Worm (Caenorhabditis elegans) whole organism, young adult: ENCODE measurements around the gene skih-2.

Source experiments
- B0035.1 ChIP-seq: sonication (generic microtip); optimal IDR thresholded peaks from 2 replicates; lab custom pipeline; 2016; ENCODE audit warnings: missing genetic modification characterization, mild to moderate bottlenecking, missing compliant biosample characterization, missing genotype, missing genetic modification reagents
- B0336.3 ChIP-seq: fragments of 200-800 bp; sonication (Bioruptor generic); IDR thresholded peaks from 2 replicates; pipeline ENCODE4 v1.3.6; 2022; ENCODE audit warnings: missing genetic modification characterization, missing compliant biosample characterization
- D2030.7 ChIP-seq: fragments of 200-800 bp; sonication (Bioruptor generic); IDR thresholded peaks from 2 replicates; pipeline ENCODE4 v1.3.6; 2022; ENCODE audit warnings: missing genetic modification reagents, missing genetic modification characterization, missing compliant biosample characterization
- F10E7.11 ChIP-seq: sonication (generic microtip); optimal IDR thresholded peaks from 2 replicates; lab custom pipeline; 2017; ENCODE audit warnings: mild to moderate bottlenecking, missing genetic modification characterization, moderate library complexity, missing compliant biosample characterization
- F33H1.4 ChIP-seq: fragments of 200-800 bp; sonication (Bioruptor generic); IDR thresholded peaks from 2 replicates; pipeline ENCODE4 v1.3.6; 2022; ENCODE audit warnings: missing genetic modification reagents, missing genetic modification characterization, missing compliant biosample characterization
- F49E8.2 ChIP-seq: sonication (generic microtip); optimal IDR thresholded peaks from 3 replicates; lab custom pipeline; 2017; ENCODE audit warnings: missing genetic modification characterization, mild to moderate bottlenecking, missing compliant biosample characterization, antibody characterized with exemption, moderate library complexity; ENCODE audit not compliant: insufficient read depth
- T07F8.4 ChIP-seq: sonication (generic microtip); optimal IDR thresholded peaks from 2 replicates; lab custom pipeline; 2016; ENCODE audit warnings: mild to moderate bottlenecking, missing genetic modification characterization, moderate library complexity, missing compliant biosample characterization
- Y95B8A.8 ChIP-seq: fragments of 200-800 bp; sonication (Bioruptor generic); IDR thresholded peaks from 2 replicates; pipeline ENCODE4 v1.3.6; 2022; ENCODE audit warnings: missing genetic modification reagents, missing genetic modification characterization, missing compliant biosample characterization
- akir-1 ChIP-seq: fragments of 200-800 bp; sonication (Bioruptor generic); optimal IDR thresholded peaks from 2 replicates; lab custom pipeline; 2018; ENCODE audit warnings: mild to moderate bottlenecking, missing genetic modification characterization, moderate library complexity, missing compliant biosample characterization
- ama-1 ChIP-seq, 3 experiments: fragments of 150-350 bp in 1 of 3; sonication (generic microtip) in 2 of 3; optimal IDR thresholded peaks; 2 replicates each; lab custom pipeline; 2014 to 2018; ENCODE audit warnings: missing biosample characterization in 2 of 3, missing genetic modification characterization in 2 of 3, missing genetic modification reagents in 2 of 3
- cebp-1 ChIP-seq, 2 experiments: fragments of 200-800 bp in 1 of 2; sonication (Bioruptor generic) in 1 of 2; sonication (generic microtip) in 1 of 2; IDR thresholded peaks in 1 of 2; optimal IDR thresholded peaks in 1 of 2; 2 replicates each; pipeline versions ENCODE4 v1.3.6 to Lab custom; 2017 to 2022; ENCODE audit warnings: missing compliant biosample characterization in 2 of 2, missing genetic modification characterization in 2 of 2, mild to moderate bottlenecking in 1 of 2, missing genetic modification reagents in 1 of 2, moderate library complexity in 1 of 2
- ceh-27 ChIP-seq: fragments of 200-800 bp; sonication (Bioruptor generic); optimal IDR thresholded peaks from 2 replicates; lab custom pipeline; 2018; ENCODE audit warnings: mild to moderate bottlenecking, missing genetic modification characterization, moderate library complexity, missing compliant biosample characterization
- ceh-40 ChIP-seq: fragments of 200-800 bp; sonication (Bioruptor generic); IDR thresholded peaks from 2 replicates; pipeline ENCODE4 v1.3.6; 2022; ENCODE audit warnings: missing genetic modification characterization, missing compliant biosample characterization
- ceh-91 ChIP-seq: fragments of 200-800 bp; sonication (Bioruptor generic); IDR thresholded peaks from 2 replicates; pipeline ENCODE4 v1.3.6; 2022; ENCODE audit warnings: missing genetic modification reagents, missing genetic modification characterization, missing compliant biosample characterization
- dox-1 ChIP-seq: fragments of 200-800 bp; sonication (Bioruptor generic); IDR thresholded peaks from 2 replicates; pipeline ENCODE4 v1.3.6; 2022; ENCODE audit warnings: missing genetic modification reagents, missing genetic modification characterization, missing compliant biosample characterization
- dpff-1 ChIP-seq: sonication (generic microtip); optimal IDR thresholded peaks from 2 replicates; lab custom pipeline; 2017; ENCODE audit warnings: mild to moderate bottlenecking, missing genetic modification characterization, missing compliant biosample characterization
- efl-1 ChIP-seq: fragments of 150-350 bp; optimal IDR thresholded peaks from 2 replicates; lab custom pipeline; 2014; ENCODE audit warnings: missing biosample characterization, missing genetic modification reagents, missing genetic modification characterization
- him-1 ChIP-seq: sonication (generic microtip); optimal IDR thresholded peaks from 2 replicates; lab custom pipeline; 2016; ENCODE audit warnings: missing genotype, missing genetic modification reagents, missing genetic modification characterization, missing compliant biosample characterization
- hmg-1.2 ChIP-seq: fragments of 200-800 bp; sonication (Bioruptor generic); IDR thresholded peaks from 2 replicates; pipeline ENCODE4 v1.3.6; 2022; ENCODE audit warnings: missing genetic modification reagents, missing genetic modification characterization, missing compliant biosample characterization
- hrde-1 ChIP-seq: sonication (generic microtip); optimal IDR thresholded peaks from 2 replicates; lab custom pipeline; 2016; ENCODE audit warnings: missing genetic modification characterization, mild to moderate bottlenecking, missing compliant biosample characterization, moderate library complexity, missing genotype, missing genetic modification reagents, borderline replicate concordance
- hsf-1 ChIP-seq: fragments of 200-800 bp; sonication (Bioruptor generic); IDR thresholded peaks from 2 replicates; pipeline ENCODE4 v1.3.6; 2022; ENCODE audit warnings: missing genetic modification reagents, missing genetic modification characterization, missing compliant biosample characterization
- lin-35 ChIP-seq, 3 experiments: fragments of 150-350 bp in 2 of 3; sonication (generic microtip) in 1 of 3; optimal IDR thresholded peaks; 2 replicates each; lab custom pipeline; 2014 to 2018; ENCODE audit warnings: missing biosample characterization in 3 of 3, missing genetic modification characterization in 3 of 3, missing genetic modification reagents in 3 of 3
- lin-54 ChIP-seq: fragments of 200-800 bp; sonication (Bioruptor generic); optimal IDR thresholded peaks from 2 replicates; lab custom pipeline; 2018; ENCODE audit warnings: mild to moderate bottlenecking, missing genetic modification characterization, missing compliant biosample characterization
- lir-1 ChIP-seq: fragments of 200-800 bp; sonication (Bioruptor generic); conservative IDR thresholded peaks from 2 replicates; pipeline ENCODE4 v1.3.6; 2022; ENCODE audit warnings: missing genetic modification reagents, missing genetic modification characterization, missing compliant biosample characterization
- lsl-1 ChIP-seq: fragments of 200-800 bp; sonication (Bioruptor generic); optimal IDR thresholded peaks from 2 replicates; lab custom pipeline; 2018; ENCODE audit warnings: mild to moderate bottlenecking, missing genetic modification characterization, moderate library complexity, missing compliant biosample characterization
- madf-6 ChIP-seq: fragments of 200-800 bp; sonication (Bioruptor generic); IDR thresholded peaks from 2 replicates; pipeline ENCODE4 v1.3.6; 2022; ENCODE audit warnings: missing genetic modification reagents, missing genetic modification characterization, missing compliant biosample characterization
- madf-8 ChIP-seq: fragments of 200-800 bp; sonication (Bioruptor generic); conservative IDR thresholded peaks from 2 replicates; pipeline ENCODE4 v1.3.6; 2022; ENCODE audit warnings: missing genetic modification reagents, missing genetic modification characterization, missing compliant biosample characterization
- mel-28 ChIP-seq: sonication (generic microtip); optimal IDR thresholded peaks from 2 replicates; lab custom pipeline; 2016; ENCODE audit warnings: borderline replicate concordance, mild to moderate bottlenecking, missing genetic modification characterization, missing compliant biosample characterization
- nhr-80 ChIP-seq: sonication (generic microtip); optimal IDR thresholded peaks from 2 replicates; lab custom pipeline; 2016; ENCODE audit warnings: missing genetic modification characterization, missing compliant biosample characterization
- rec-8 ChIP-seq, 2 experiments: sonication (generic microtip); optimal IDR thresholded peaks; 2 replicates each; lab custom pipeline; 2016; ENCODE audit warnings: mild to moderate bottlenecking in 2 of 2, missing genetic modification characterization in 2 of 2, missing genetic modification reagents in 2 of 2, missing genotype in 2 of 2, missing biosample characterization in 1 of 2, missing compliant biosample characterization in 1 of 2, moderate library complexity in 1 of 2
- sdz-38 ChIP-seq: sonication (generic microtip); optimal IDR thresholded peaks from 2 replicates; lab custom pipeline; 2016; ENCODE audit warnings: missing genotype, missing genetic modification characterization, missing compliant biosample characterization
- unc-130 ChIP-seq: sonication (generic microtip); optimal IDR thresholded peaks from 2 replicates; lab custom pipeline; 2016; ENCODE audit warnings: missing genetic modification reagents, missing genetic modification characterization, missing compliant biosample characterization
- unc-62 ChIP-seq: fragments of 150-350 bp; optimal IDR thresholded peaks from 2 replicates; lab custom pipeline; 2014; ENCODE audit warnings: missing biosample characterization, missing genetic modification reagents, missing genetic modification characterization
- xnd-1 ChIP-seq: sonication (generic microtip); optimal IDR thresholded peaks from 2 replicates; lab custom pipeline; 2016; ENCODE audit warnings: missing genotype, missing genetic modification reagents, missing genetic modification characterization, missing compliant biosample characterization
- zfh-2 ChIP-seq: fragments of 200-800 bp; sonication (Bioruptor generic); conservative IDR thresholded peaks from 2 replicates; pipeline ENCODE4 v1.3.6; 2022; ENCODE audit warnings: missing genetic modification reagents, missing genetic modification characterization, missing compliant biosample characterization
- ztf-18 ChIP-seq: sonication (generic microtip); optimal IDR thresholded peaks from 2 replicates; lab custom pipeline; 2016; ENCODE audit warnings: missing genotype, mild to moderate bottlenecking, missing genetic modification characterization, missing compliant biosample characterization
- ztf-28 ChIP-seq: fragments of 200-800 bp; sonication (Bioruptor generic); IDR thresholded peaks from 2 replicates; pipeline ENCODE4 v1.3.6; 2022; ENCODE audit warnings: missing genetic modification reagents, missing genetic modification characterization, missing compliant biosample characterization
- ztf-3 ChIP-seq: fragments of 200-800 bp; sonication (Bioruptor generic); optimal IDR thresholded peaks from 2 replicates; lab custom pipeline; 2018; ENCODE audit warnings: mild to moderate bottlenecking, missing genetic modification characterization, missing compliant biosample characterization
- ztf-6 ChIP-seq: fragments of 200-800 bp; sonication (Bioruptor generic); IDR thresholded peaks from 2 replicates; pipeline ENCODE4 v1.3.6; 2022; ENCODE audit warnings: missing genetic modification reagents, missing genetic modification characterization, missing compliant biosample characterization

Gene skih-2

ce11 chrIV:11125200-11125599 lies 17.0 kb downstream of the skih-2 start (continued):
- TF ChIP-seq F49E8.2 (no peak), sdz-38 (no peak)

- TF ChIP-seq ama-1 (optimal IDR thresholded peaks at IDR 0.05; lab: Kevin White, UChicago), result no peak
- TF ChIP-seq ama-1 (GFP tag; optimal IDR thresholded peaks at IDR 0.05; lab: Kevin White, UChicago), result no peak
- no peak for TF ChIP-seq Y95B8A.8 (GFP tag; lab: Robert Waterston, UW)
- TF ChIP-seq sdz-38, result no peak
- TF ChIP-seq efl-1 (GFP tag; lab: Kevin White, UChicago), result peak; percentile 5
- TF ChIP-seq ceh-91 (GFP tag; lab: Robert Waterston, UW), result 0 out of 2 replicates have a peak, but pooled peaks have one; percentile 36
- TF ChIP-seq F10E7.11 (tag; lab: Kevin White, UChicago), result no peak
- TF ChIP-seq madf-8 (GFP tag; lab: Robert Waterston, UW), result peak; percentile 48
- peak; percentile 92 for TF ChIP-seq F33H1.4
- TF ChIP-seq lsl-1 (GFP tag; lab: Kevin White, UChicago), result peak; percentile 94
- TF ChIP-seq lin-54 (GFP tag; lab: Kevin White, UChicago), result peak; percentile 2
- TF ChIP-seq madf-6 (GFP tag; lab: Robert Waterston, UW), result peak; percentile 90
- TF ChIP-seq lin-35 (GFP tag; optimal IDR thresholded peaks at IDR 0.05; lab: Kevin White, UChicago), result no peak
- TF ChIP-seq D2030.7, result 0 out of 2 replicates have a peak, but pooled peaks have one; percentile 18
- peak; percentile 83 for TF ChIP-seq xnd-1 (tag; lab: Kevin White, UChicago)
- TF ChIP-seq unc-62 (GFP tag; lab: Kevin White, UChicago), result no peak
These were observed 17.5 kb downstream of the skih-2 start, which contains the start of gene spo-11 for ce11 chrIV:11124674-11125073. TSS of gene spo-11 (minus strand) at chrIV:11124862.

- no peak for TF ChIP-seq T07F8.4
- peak; percentile 5 for TF ChIP-seq ama-1 (optimal IDR thresholded peaks at IDR 0.05; lab: Kevin White, UChicago)
- no peak for TF ChIP-seq ama-1 (GFP tag; optimal IDR thresholded peaks at IDR 0.05; lab: Kevin White, UChicago)
These were observed 22.1 kb downstream of the skih-2 start for ce11 chrIV:11119972-11120562.

ce11 chrIV:11118837-11119491 lies 23.2 kb downstream of the skih-2 start, which contains the start of the genes imp-2 and enpl-1:
TSS of gene imp-2 (minus strand) at chrIV:11118887.
TSS of gene enpl-1 (plus strand) at chrIV:11119298.
- TF ChIP-seq him-1 (tag; lab: Kevin White, UChicago) (no peak), hmg-1.2 (GFP tag; lab: Robert Waterston, UW) (peak; percentile 97), rec-8 (tag; optimal IDR thresholded peaks at IDR 0.05; lab: Kevin White, UChicago) (no peak), akir-1 (GFP tag; lab: Kevin White, UChicago) (peak; percentile 37), ceh-40 (no peak), mel-28 (no peak), ztf-18 (tag; lab: Kevin White, UChicago) (peak; percentile 76), ceh-27 (peak; percentile 88), ztf-3 (GFP tag; lab: Kevin White, UChicago) (no peak), unc-130 (GFP tag; lab: Kevin White, UChicago) (no peak), zfh-2 (GFP tag; lab: Robert Waterston, UW) (peak; percentile 97), F10E7.11 (tag; lab: Kevin White, UChicago) (no peak), ztf-6 (GFP tag; lab: Robert Waterston, UW) (no peak), F33H1.4 (peak; percentile 63), lin-35 (GFP tag; optimal IDR thresholded peaks at IDR 0.05; lab: Kevin White, UChicago) (peak in 1 of 3 experiments; percentile 51), B0035.1 (tag; lab: Kevin White, UChicago) (no peak), cebp-1 (GFP tag; IDR thresholded peaks at IDR 0.05; lab: Robert Waterston, UW) (0 out of 2 replicates have a peak, but pooled peaks have one; percentile 12), cebp-1 (tag; optimal IDR thresholded peaks at IDR 0.05; lab: Kevin White, UChicago) (peak; percentile 82), lin-54 (GFP tag; lab: Kevin White, UChicago) (peak; percentile 82), hrde-1 (tag; lab: Kevin White, UChicago) (no peak), dpff-1 (tag; lab: Kevin White, UChicago) (no peak), dox-1 (GFP tag; lab: Robert Waterston, UW) (peak; percentile 96), ztf-28 (no peak), lir-1 (GFP tag; lab: Robert Waterston, UW) (peak; percentile 58; the same call in 1 of the 2 replicates), nhr-80 (tag; lab: Kevin White, UChicago) (peak; percentile 96), hsf-1 (GFP tag; lab: Robert Waterston, UW) (no peak), B0336.3 (GFP tag; lab: Robert Waterston, UW) (peak; percentile 83), ama-1 (optimal IDR thresholded peaks at IDR 0.05; lab: Kevin White, UChicago) (no peak), ama-1 (GFP tag; optimal IDR thresholded peaks at IDR 0.05; lab: Kevin White, UChicago) (peak in 1 of 2 experiments; percentile 41)
